Fruit fly (Drosophila melanogaster) whole organism, embryonic: Measurements from ENCODE around the gene CG13876.

Source experiments
- CG17568 ChIP-seq: fragments of 200-800 bp; sonication (Bioruptor generic); optimal IDR thresholded peaks from 2 replicates; lab custom pipeline; 2018; ENCODE audit warnings: missing biosample characterization, mild to moderate bottlenecking, missing genetic modification characterization, moderate library complexity
- CG18619 ChIP-seq: fragments of 200-800 bp; sonication (Bioruptor generic); optimal IDR thresholded peaks from 3 replicates; lab custom pipeline; 2017; ENCODE audit warnings: missing biosample characterization, mild to moderate bottlenecking, missing genetic modification characterization
- CG2120 ChIP-seq: fragments of 200-800 bp; sonication (Bioruptor generic); optimal IDR thresholded peaks from 3 replicates; lab custom pipeline; 2016; ENCODE audit warnings: missing biosample characterization, missing genetic modification characterization
- CG30020 ChIP-seq: fragments of 200-800 bp; optimal IDR thresholded peaks from 2 replicates; lab custom pipeline; 2019; ENCODE audit warnings: missing biosample characterization, mild to moderate bottlenecking, missing genetic modification characterization, moderate library complexity
- Ssrp ChIP-seq: fragments of 200-800 bp; sonication (Bioruptor generic); optimal IDR thresholded peaks from 2 replicates; lab custom pipeline; 2018; ENCODE audit warnings: missing biosample characterization, mild to moderate bottlenecking, missing genetic modification characterization, moderate library complexity
- eyg ChIP-seq: fragments of 200-800 bp; sonication (Bioruptor generic); optimal IDR thresholded peaks from 3 replicates; lab custom pipeline; 2016; ENCODE audit warnings: missing biosample characterization, missing genetic modification characterization
- run ChIP-seq: fragments of 200-800 bp; sonication (Bioruptor generic); optimal IDR thresholded peaks from 3 replicates; lab custom pipeline; 2018; ENCODE audit warnings: missing biosample characterization, mild to moderate bottlenecking, missing genetic modification characterization

DNA sequence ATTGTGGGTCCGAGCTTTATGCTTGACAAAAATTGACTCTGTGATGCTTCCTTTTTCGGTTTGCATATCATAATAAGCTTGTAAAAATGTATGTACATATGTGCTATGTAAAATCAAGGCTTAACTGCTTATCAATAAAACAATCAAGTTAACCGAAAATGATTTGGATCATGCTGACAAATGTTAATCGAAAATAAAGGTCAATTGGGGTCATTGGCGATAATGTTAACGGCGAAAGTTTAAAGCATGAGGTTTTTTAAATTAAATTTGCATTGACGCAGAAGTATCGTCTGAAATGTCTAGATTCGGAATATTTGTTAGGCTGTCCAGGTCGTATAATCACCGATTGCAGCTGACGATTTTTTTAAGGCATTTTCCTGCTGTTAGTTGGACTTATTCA is 10.4 kb downstream of the CG13876 start, which contains the start of gene Kaz1-ORFB:
- no peak for TF ChIP-seq Ssrp
- no peak for TF ChIP-seq CG17568 (GFP tag; lab: Kevin White, UChicago)
- TF ChIP-seq run (tag; lab: Kevin White, UChicago), result no peak
- TF ChIP-seq eyg (GFP tag; lab: Kevin White, UChicago), result no peak
- TF ChIP-seq CG30020 (tag; lab: Kevin White, UChicago), result no peak
- no peak for TF ChIP-seq CG18619 (GFP tag; lab: Kevin White, UChicago)
- TF ChIP-seq CG2120 (GFP tag; lab: Kevin White, UChicago), result no peak
